Fruit fly (Drosophila melanogaster) whole organism, pupa: ENCODE data around the gene Tomosyn.

Source experiments
- CG10348 ChIP-seq: fragments of 200-800 bp; sonication (Bioruptor generic); IDR thresholded peaks from 2 replicates; pipeline ENCODE4 v1.3.6; 2022; ENCODE audit warnings: missing biosample characterization, missing genetic modification characterization
- CG12605 ChIP-seq: fragments of 200-800 bp; sonication (Bioruptor generic); IDR thresholded peaks from 2 replicates; pipeline ENCODE4 v1.3.6; 2022; ENCODE audit warnings: missing biosample characterization, missing genetic modification characterization
- CG13204 ChIP-seq: fragments of 200-800 bp; sonication (Bioruptor generic); optimal IDR thresholded peaks from 2 replicates; lab custom pipeline; 2018; ENCODE audit warnings: missing biosample characterization, mild to moderate bottlenecking, missing genetic modification characterization, moderate library complexity
- CG14655 ChIP-seq: fragments of 200-800 bp; sonication (Bioruptor generic); optimal IDR thresholded peaks from 3 replicates; lab custom pipeline; 2017; ENCODE audit warnings: mild to moderate bottlenecking, missing biosample characterization, missing genetic modification reagents, missing genetic modification characterization
- CG15710 ChIP-seq: fragments of 200-800 bp; sonication (Bioruptor generic); optimal IDR thresholded peaks from 2 replicates; lab custom pipeline; 2018; ENCODE audit warnings: missing biosample characterization, mild to moderate bottlenecking, missing genetic modification characterization, moderate library complexity
- CG17806 ChIP-seq: fragments of 200-800 bp; sonication (Bioruptor generic); optimal IDR thresholded peaks from 2 replicates; lab custom pipeline; 2018; ENCODE audit warnings: missing biosample characterization, mild to moderate bottlenecking, missing genetic modification characterization, moderate library complexity
- CG32121 ChIP-seq: fragments of 200-800 bp; sonication (Bioruptor generic); IDR thresholded peaks from 2 replicates; pipeline ENCODE4 v1.3.6; 2022; ENCODE audit warnings: missing biosample characterization, missing genetic modification characterization
- CG34367 ChIP-seq: fragments of 200-800 bp; sonication (Bioruptor generic); optimal IDR thresholded peaks from 2 replicates; lab custom pipeline; 2018; ENCODE audit warnings: missing biosample characterization, mild to moderate bottlenecking, missing genetic modification characterization
- CG4496 ChIP-seq: fragments of 200-800 bp; sonication (Bioruptor generic); IDR thresholded peaks from 3 replicates; pipeline ENCODE4 v1.3.6; 2022; ENCODE audit warnings: missing biosample characterization, missing genetic modification characterization
- CG8159 ChIP-seq: fragments of 200-800 bp; sonication (Bioruptor generic); optimal IDR thresholded peaks from 3 replicates; lab custom pipeline; 2018; ENCODE audit warnings: missing biosample characterization, mild to moderate bottlenecking, missing genetic modification characterization, moderate library complexity
- CG8301 ChIP-seq: fragments of 200-800 bp; sonication (Bioruptor generic); optimal IDR thresholded peaks from 2 replicates; lab custom pipeline; 2018; ENCODE audit warnings: missing biosample characterization, mild to moderate bottlenecking, missing genetic modification characterization
- CG9948 ChIP-seq: fragments of 200-800 bp; sonication (Bioruptor generic); optimal IDR thresholded peaks from 2 replicates; lab custom pipeline; 2018; ENCODE audit warnings: missing biosample characterization, mild to moderate bottlenecking, missing genetic modification characterization, moderate library complexity
- D1 ChIP-seq: fragments of 200-800 bp; sonication (Bioruptor generic); optimal IDR thresholded peaks from 2 replicates; lab custom pipeline; 2018; ENCODE audit warnings: missing biosample characterization, mild to moderate bottlenecking, missing genetic modification characterization, moderate library complexity
- EcR ChIP-seq: fragments of 200-800 bp; sonication (Bioruptor generic); optimal IDR thresholded peaks from 3 replicates; lab custom pipeline; 2019; ENCODE audit warnings: missing biosample characterization, missing genetic modification characterization, mild to moderate bottlenecking, moderate library complexity, missing genetic modification reagents
- Ets98B ChIP-seq: fragments of 200-800 bp; sonication (Bioruptor generic); IDR thresholded peaks from 2 replicates; pipeline ENCODE4 v1.3.6; 2022; ENCODE audit warnings: missing biosample characterization, missing genetic modification characterization
- Pif1A ChIP-seq: fragments of 200-800 bp; sonication (Bioruptor generic); optimal IDR thresholded peaks from 3 replicates; lab custom pipeline; 2016; ENCODE audit warnings: missing biosample characterization, missing genetic modification characterization
- Pif1B ChIP-seq: fragments of 200-800 bp; sonication (Bioruptor generic); optimal IDR thresholded peaks from 3 replicates; lab custom pipeline; 2016; ENCODE audit warnings: missing biosample characterization, missing genetic modification characterization
- Snoo ChIP-seq: fragments of 200-800 bp; sonication (Bioruptor generic); optimal IDR thresholded peaks from 3 replicates; lab custom pipeline; 2017; ENCODE audit warnings: missing biosample characterization, mild to moderate bottlenecking, missing genetic modification characterization, inconsistent platforms
- fd96Ca ChIP-seq: fragments of 200-800 bp; sonication (Bioruptor generic); IDR thresholded peaks from 3 replicates; pipeline ENCODE4 v1.3.6; 2022; ENCODE audit warnings: missing biosample characterization, missing genetic modification characterization
- gl ChIP-seq: fragments of 200-800 bp; sonication (Bioruptor generic); optimal IDR thresholded peaks from 2 replicates; lab custom pipeline; 2018; ENCODE audit warnings: missing biosample characterization, mild to moderate bottlenecking, missing genetic modification characterization
- rn ChIP-seq: fragments of 200-800 bp; sonication (Bioruptor generic); IDR thresholded peaks from 2 replicates; pipeline ENCODE4 v1.3.6; 2022; ENCODE audit warnings: missing biosample characterization, missing genetic modification characterization

The Tomosyn gene

dm6 chrX:12660030-12660630 is 28.7 kb downstream of the Tomosyn start:
- TF ChIP-seq CG9948 (tag; lab: Kevin White, UChicago) (no peak), D1 (no peak), Pif1B (GFP tag; lab: Kevin White, UChicago) (peak; percentile 29), rn (no peak), fd96Ca (GFP tag; lab: Robert Waterston, UW) (no peak; the same call in 2 of the 3 replicates), CG15710 (tag; lab: Kevin White, UChicago) (peak; percentile 11), CG10348 (GFP tag; lab: Robert Waterston, UW) (no peak), CG13204 (GFP tag; lab: Kevin White, UChicago) (peak; percentile 47), gl (tag; lab: Kevin White, UChicago) (peak; percentile 57), CG14655 (GFP tag; lab: Kevin White, UChicago) (peak; percentile 16), CG8159 (peak; percentile 9), Pif1A (GFP tag; lab: Kevin White, UChicago) (peak; percentile 7), CG8301 (no peak), CG4496 (GFP tag; lab: Robert Waterston, UW) (no peak), EcR (GFP tag; lab: Kevin White, UChicago) (peak; percentile 48), CG34367 (tag; lab: Kevin White, UChicago) (peak; percentile 18)

- no peak for TF ChIP-seq CG12605 (GFP tag; lab: Robert Waterston, UW)
- TF ChIP-seq Snoo, result no peak
- no peak for TF ChIP-seq CG17806 (tag; lab: Kevin White, UChicago)
- TF ChIP-seq CG10348 (GFP tag; lab: Robert Waterston, UW), result no peak
- peak; percentile 9 for TF ChIP-seq EcR (GFP tag; lab: Kevin White, UChicago)
- no peak; the same call in 1 of the 2 replicates for TF ChIP-seq Ets98B (GFP tag; lab: Robert Waterston, UW)
- no peak for TF ChIP-seq CG4496 (GFP tag; lab: Robert Waterston, UW)
Observed at dm6 chrX:12661435-12661949, 30.1 kb downstream of the Tomosyn start.

dm6 chrX:12662679-12663463 is 31.5 kb downstream of the Tomosyn start:
- no peak for TF ChIP-seq D1
- no peak for TF ChIP-seq CG10348 (GFP tag; lab: Robert Waterston, UW)
- no peak for TF ChIP-seq rn
- TF ChIP-seq CG8301, result peak; percentile 32
- peak; percentile 54 for TF ChIP-seq CG14655 (GFP tag; lab: Kevin White, UChicago)
- peak; percentile 46 for TF ChIP-seq Pif1B (GFP tag; lab: Kevin White, UChicago)
- 0 out of 3 replicates have a peak, but pooled peaks have one; percentile 47 for TF ChIP-seq CG4496 (GFP tag; lab: Robert Waterston, UW)
- TF ChIP-seq CG15710 (tag; lab: Kevin White, UChicago), result peak; percentile 70
- peak; percentile 63 for TF ChIP-seq CG17806 (tag; lab: Kevin White, UChicago)
- TF ChIP-seq Pif1A (GFP tag; lab: Kevin White, UChicago), result peak; percentile 10
- TF ChIP-seq Snoo, result peak; percentile 44
- no peak for TF ChIP-seq CG12605 (GFP tag; lab: Robert Waterston, UW)
- peak; percentile 43 for TF ChIP-seq CG34367 (tag; lab: Kevin White, UChicago)
- TF ChIP-seq CG9948 (tag; lab: Kevin White, UChicago), result peak; percentile 61
- peak; percentile 47; the same call in 1 of the 2 replicates for TF ChIP-seq CG32121 (GFP tag; lab: Robert Waterston, UW)
- TF ChIP-seq EcR (GFP tag; lab: Kevin White, UChicago), result no peak
- TF ChIP-seq CG8159, result peak; percentile 66
- TF ChIP-seq fd96Ca (GFP tag; lab: Robert Waterston, UW), result no peak
- no peak for TF ChIP-seq CG13204 (GFP tag; lab: Kevin White, UChicago)
- TF ChIP-seq Ets98B (GFP tag; lab: Robert Waterston, UW), result no peak
- TF ChIP-seq, all 21 proteins: peak for 12

- TF ChIP-seq CG14655 (GFP tag; lab: Kevin White, UChicago) (no peak), gl (tag; lab: Kevin White, UChicago) (peak; percentile 28), CG8301 (no peak), Ets98B (GFP tag; lab: Robert Waterston, UW) (no peak), D1 (no peak), CG4496 (GFP tag; lab: Robert Waterston, UW) (peak; percentile 23; the same call in 1 of the 3 replicates), EcR (GFP tag; lab: Kevin White, UChicago) (peak; percentile 79), rn (no peak), Pif1A (GFP tag; lab: Kevin White, UChicago) (no peak), CG10348 (GFP tag; lab: Robert Waterston, UW) (no peak), fd96Ca (GFP tag; lab: Robert Waterston, UW) (0 out of 3 replicates have a peak, but pooled peaks have one; percentile 5), CG13204 (GFP tag; lab: Kevin White, UChicago) (peak; percentile 72), CG9948 (tag; lab: Kevin White, UChicago) (no peak), CG15710 (tag; lab: Kevin White, UChicago) (peak; percentile 16), CG8159 (no peak), CG32121 (GFP tag; lab: Robert Waterston, UW) (no peak), CG12605 (GFP tag; lab: Robert Waterston, UW) (peak; percentile 19; the same call in 1 of the 2 replicates)
Observed at dm6 chrX:12663464-12663938, 32.1 kb downstream of the Tomosyn start.
